Worm (Caenorhabditis elegans) whole organism, early embryonic: ENCODE data around the gene col-185.

Experiments
- hmbx-1 ChIP-seq: sonication (generic microtip); optimal IDR thresholded peaks from 2 replicates; lab custom pipeline; 2016; ENCODE audit warnings: mild to moderate bottlenecking, missing genetic modification characterization, missing compliant biosample characterization
- scrt-1 ChIP-seq: fragments of 200-800 bp; sonication (Bioruptor generic); IDR thresholded peaks from 2 replicates; pipeline ENCODE4 v1.3.6; 2022; ENCODE audit warnings: missing genetic modification characterization, missing compliant biosample characterization
- sea-1 ChIP-seq: fragments of 200-800 bp; sonication (Bioruptor generic); conservative IDR thresholded peaks from 2 replicates; pipeline ENCODE4 v1.3.6; 2022; ENCODE audit warnings: missing genetic modification characterization, missing compliant biosample characterization

ce11 chrX:13505201-13505600 is 5.7 kb downstream of the col-185 start:
- TF ChIP-seq hmbx-1 (tag; lab: Kevin White, UChicago) (no peak), scrt-1 (GFP tag; lab: Robert Waterston, UW) (no peak), sea-1 (GFP tag; lab: Robert Waterston, UW) (no peak)
